Worm (Caenorhabditis elegans): ENCODE measurements around the gene C15F1.8.

DNA sequence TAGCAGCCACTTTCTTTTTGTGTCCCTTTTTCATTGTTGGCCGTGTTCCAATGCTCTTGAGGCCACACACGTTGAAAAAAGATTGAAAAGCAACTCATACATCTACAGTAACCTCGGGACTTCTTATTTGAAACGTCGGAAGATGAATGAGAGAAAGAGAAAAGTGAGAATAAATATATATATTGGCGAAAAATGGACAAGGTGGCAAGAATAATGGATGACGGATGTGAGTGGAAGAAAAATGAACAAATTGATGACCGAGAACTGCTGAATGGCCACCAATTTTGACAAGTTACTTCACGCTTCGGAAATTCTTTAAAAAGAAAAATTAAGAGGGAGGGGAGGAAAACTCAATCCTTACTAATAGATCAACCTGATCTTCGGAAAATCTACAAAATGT is 19.5 kb downstream of the C15F1.8 start:
- TF ChIP-seq flt-1 (GFP tag; IDR thresholded peaks at IDR 0.05), result no peak
- TF ChIP-seq tab-1 (GFP tag; IDR thresholded peaks at IDR 0.05), result no peak
- no peak for TF ChIP-seq med-1 (GFP tag; optimal IDR thresholded peaks at IDR 0.05; ENCODE audit: insufficient read depth)
- no peak for TF ChIP-seq T22C8.4 (GFP tag; IDR thresholded peaks at IDR 0.05)

Measured in whole organism, midembryonic.